Worm (Caenorhabditis elegans) whole organism, late embryonic: ENCODE data around the gene ipmk-1.

Experiments
- ahr-1 ChIP-seq: sonication (generic microtip); optimal IDR thresholded peaks from 2 replicates; lab custom pipeline; 2016; ENCODE audit warnings: missing genetic modification characterization, missing compliant biosample characterization
- elt-2 ChIP-seq: sonication (generic microtip); optimal IDR thresholded peaks from 2 replicates; lab custom pipeline; 2016; ENCODE audit warnings: missing genetic modification reagents, missing genetic modification characterization, missing compliant biosample characterization
- lim-6 ChIP-seq: sonication (generic microtip); optimal IDR thresholded peaks from 2 replicates; lab custom pipeline; 2016; ENCODE audit warnings: missing genetic modification characterization, missing compliant biosample characterization
- nfya-1 ChIP-seq: sonication (generic microtip); optimal IDR thresholded peaks from 2 replicates; lab custom pipeline; 2017; ENCODE audit warnings: missing genetic modification characterization, mild to moderate bottlenecking, missing compliant biosample characterization, antibody characterized with exemption, moderate library complexity

- TF ChIP-seq lim-6 (tag; lab: Kevin White, UChicago) (no peak), elt-2 (tag; lab: Kevin White, UChicago) (no peak), ahr-1 (tag; lab: Kevin White, UChicago) (no peak), nfya-1 (tag; lab: Kevin White, UChicago) (no peak)
Measured at ce11 chrIV:12544624-12545023, 3.3 kb upstream of the ipmk-1 start.
